Worm (Caenorhabditis elegans): ENCODE results near the gene otpl-6.

Gene otpl-6

DNA sequence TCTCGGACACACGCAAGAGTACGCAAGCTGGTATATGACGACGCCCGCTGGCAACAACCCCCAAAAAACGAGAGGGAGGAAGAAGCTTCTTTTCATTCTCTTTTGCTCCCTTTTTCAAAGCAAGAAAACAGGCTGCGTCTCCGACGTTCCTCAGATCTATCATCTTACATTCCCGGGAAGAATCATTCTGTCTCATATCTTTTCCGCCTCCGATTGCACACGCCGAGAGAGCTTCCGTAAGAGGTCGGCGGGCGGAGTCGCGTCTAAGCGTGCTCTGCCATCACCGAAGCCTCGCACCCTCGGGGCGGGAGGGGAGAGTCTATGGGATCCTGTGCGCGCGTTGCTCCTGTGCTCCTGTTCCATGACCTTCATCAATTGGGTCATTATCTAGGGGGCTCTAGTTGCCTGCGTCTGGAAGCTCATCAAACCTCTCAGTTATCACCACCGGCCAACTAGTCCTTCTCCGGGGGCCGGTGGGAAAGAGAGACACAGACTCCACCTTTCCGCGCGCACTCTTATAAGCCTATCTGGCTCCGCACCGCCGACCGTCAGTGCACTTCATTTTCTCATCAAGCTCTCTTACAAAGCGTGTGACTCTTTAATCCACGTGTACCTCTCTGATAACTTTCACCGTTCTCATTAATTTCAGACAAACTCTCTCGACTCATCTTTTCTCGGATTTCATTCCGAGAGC, 19.8 kb downstream of the otpl-6 start, which contains the start of the genes slc-17.8 and asns-1:
TSS of gene slc-17.8 (minus strand) at position 51 of the 694 bp plus-strand sequence.
TSS of gene asns-1 (plus strand) at position 644 of the 694 bp plus-strand sequence.
- TF ChIP-seq unc-120 (tag; optimal IDR thresholded peaks at IDR 0.05; ENCODE audit: poor library complexity, severe bottlenecking) (peak; percentile 37), sptf-1 (tag; optimal IDR thresholded peaks at IDR 0.05) (no peak)

DNA sequence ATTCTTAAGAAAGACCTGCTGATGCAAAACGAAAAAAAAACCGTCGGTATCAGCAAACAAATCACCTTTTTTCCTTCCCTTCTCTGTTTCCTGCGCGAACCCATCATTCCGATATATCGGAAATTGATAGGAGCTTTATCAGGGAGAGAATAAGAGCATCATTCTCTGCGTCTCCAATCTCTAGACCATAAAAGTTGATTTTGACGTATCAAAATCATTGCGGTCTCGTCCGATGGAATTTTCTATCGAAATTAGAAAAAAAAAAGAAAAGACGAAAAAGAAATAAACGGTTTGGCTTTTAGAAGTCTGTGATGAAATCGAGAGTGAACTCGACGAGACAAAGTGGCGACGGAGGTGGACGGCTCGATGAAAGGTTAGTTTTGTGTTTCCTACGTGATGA, 23.1 kb downstream of the otpl-6 start, which contains the start of gene stdh-4:
TSS of gene stdh-4 (plus strand) at position 301 of the 400 bp plus-strand sequence.
- no peak for TF ChIP-seq unc-120 (tag; optimal IDR thresholded peaks at IDR 0.05; ENCODE audit: poor library complexity, severe bottlenecking)
- no peak for TF ChIP-seq tbx-8 (GFP tag; optimal IDR thresholded peaks at IDR 0.05)
- TF ChIP-seq M03D4.4 (tag; optimal IDR thresholded peaks at IDR 0.05) = no peak
- no peak for TF ChIP-seq snpc-4 (tag; optimal IDR thresholded peaks at IDR 0.05)
- TF ChIP-seq elt-1 (tag; optimal IDR thresholded peaks at IDR 0.05; ENCODE audit: borderline replicate concordance, insufficient read depth) = no peak
- no peak for TF ChIP-seq mep-1 (tag; optimal IDR thresholded peaks at IDR 0.05)
- TF ChIP-seq lsy-2 (tag; optimal IDR thresholded peaks at IDR 0.05) = no peak
- TF ChIP-seq hlh-1 (tag; optimal IDR thresholded peaks at IDR 0.05) = no peak
- TF ChIP-seq sptf-1 (tag; optimal IDR thresholded peaks at IDR 0.05) = no peak
- TF ChIP-seq ham-2 (GFP tag; optimal IDR thresholded peaks at IDR 0.05) = no peak
- TF ChIP-seq lin-32 (GFP tag; optimal IDR thresholded peaks at IDR 0.05) = no peak
- no peak for TF ChIP-seq bed-3 (GFP tag; optimal IDR thresholded peaks at IDR 0.05)
- TF ChIP-seq cnd-1 (tag; optimal IDR thresholded peaks at IDR 0.05) = no peak
- no peak for TF ChIP-seq unc-39 (tag; optimal IDR thresholded peaks at IDR 0.05)
- TF ChIP-seq drap-1 (GFP tag; optimal IDR thresholded peaks at IDR 0.05) = no peak
- TF ChIP-seq sem-2 (GFP tag; optimal IDR thresholded peaks at IDR 0.05) = no peak
- no peak for TF ChIP-seq nhr-237 (tag; optimal IDR thresholded peaks at IDR 0.05)
- no peak for TF ChIP-seq nhr-76 (tag; optimal IDR thresholded peaks at IDR 0.05)
- no peak for TF ChIP-seq unc-62 (GFP tag; optimal IDR thresholded peaks at IDR 0.05)
- TF ChIP-seq flh-1 (GFP tag; optimal IDR thresholded peaks at IDR 0.05) = no peak

DNA sequence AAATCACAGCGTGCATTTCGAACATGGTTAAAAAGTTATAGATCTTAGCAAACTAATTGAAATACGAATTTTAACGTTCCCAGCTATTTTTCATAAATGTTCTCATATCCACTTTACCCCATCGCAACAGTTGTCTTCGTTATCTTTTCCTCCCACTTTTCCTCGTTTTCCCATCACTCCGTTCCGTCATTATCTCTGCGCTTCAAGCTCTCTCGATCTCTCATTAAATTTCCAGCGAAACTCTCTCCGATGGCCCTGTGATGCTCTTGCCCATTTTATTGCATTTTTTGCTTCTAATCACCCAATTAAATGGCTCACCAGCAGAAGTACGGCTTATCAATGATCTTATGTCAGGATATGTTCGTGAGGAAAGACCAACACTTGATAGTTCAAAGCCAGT, 26.6 kb downstream of the otpl-6 start, which contains the start of gene acr-15:
TSS of gene acr-15 (plus strand) at position 236 of the 400 bp plus-strand sequence.
- TF ChIP-seq mab-5 (tag; optimal IDR thresholded peaks at IDR 0.05) = no peak
- TF ChIP-seq flh-1 (GFP tag; optimal IDR thresholded peaks at IDR 0.05) = no peak
- no peak for TF ChIP-seq sem-2 (GFP tag; optimal IDR thresholded peaks at IDR 0.05)
- TF ChIP-seq hlh-1 (tag; optimal IDR thresholded peaks at IDR 0.05) = peak; percentile 56
- TF ChIP-seq snpc-4 (tag; optimal IDR thresholded peaks at IDR 0.05) = no peak
- no peak for TF ChIP-seq lin-32 (GFP tag; optimal IDR thresholded peaks at IDR 0.05)
- TF ChIP-seq mls-2 (tag; optimal IDR thresholded peaks at IDR 0.05) = no peak

ce11 chrV:8555955-8556354, 30.1 kb downstream of the otpl-6 start:
- TF ChIP-seq nhr-2 (tag; optimal IDR thresholded peaks at IDR 0.05) = no peak

- no peak for TF ChIP-seq lin-13 (tag; optimal IDR thresholded peaks at IDR 0.05)
- no peak for TF ChIP-seq bed-3 (GFP tag; optimal IDR thresholded peaks at IDR 0.05)
- TF ChIP-seq ztf-11 (tag; optimal IDR thresholded peaks at IDR 0.05) = no peak
- TF ChIP-seq ceh-83 (GFP tag; optimal IDR thresholded peaks at IDR 0.05) = no peak
These were observed 35.0 kb downstream of the otpl-6 start, which contains the start of gene acr-16 for ce11 chrV:8560916-8561315. TSS of gene acr-16 (plus strand) at chrV:8561216.

DNA sequence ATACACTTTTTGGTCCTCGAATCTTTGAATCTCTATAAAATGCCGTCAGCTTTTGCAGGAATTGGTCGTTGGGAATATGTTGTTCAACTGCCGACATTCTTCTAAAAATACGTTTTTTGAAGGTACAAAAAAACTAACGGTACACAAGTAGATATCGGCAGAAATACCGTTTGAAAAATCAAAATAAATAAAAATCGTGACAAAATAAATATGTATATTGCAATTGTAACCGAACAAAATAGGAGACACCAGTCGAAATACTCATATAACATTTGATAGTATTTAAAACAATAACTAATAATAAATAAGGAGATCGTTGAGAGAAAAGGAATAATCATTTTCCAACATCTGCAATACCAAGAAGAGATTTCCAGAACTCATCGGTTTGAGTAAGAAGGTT, 39.2 kb downstream of the otpl-6 start, which contains the start of gene F25G6.8:
TSS of gene F25G6.8 (minus strand) at position 101 of the 400 bp plus-strand sequence.
- TF ChIP-seq tbx-8 (GFP tag; optimal IDR thresholded peaks at IDR 0.05) (no peak), pha-4 (tag; optimal IDR thresholded peaks at IDR 0.05) (no peak), mab-5 (tag; optimal IDR thresholded peaks at IDR 0.05) (no peak), lsy-2 (tag; optimal IDR thresholded peaks at IDR 0.05) (no peak), hlh-1 (tag; optimal IDR thresholded peaks at IDR 0.05) (no peak), cnd-1 (tag; optimal IDR thresholded peaks at IDR 0.05) (no peak), lin-32 (GFP tag; optimal IDR thresholded peaks at IDR 0.05) (no peak), M03D4.4 (tag; optimal IDR thresholded peaks at IDR 0.05) (no peak), nhr-12 (tag; optimal IDR thresholded peaks at IDR 0.05) (no peak), sptf-1 (tag; optimal IDR thresholded peaks at IDR 0.05) (no peak), zip-8 (tag; optimal IDR thresholded peaks at IDR 0.05) (no peak), nhr-76 (tag; optimal IDR thresholded peaks at IDR 0.05) (no peak), mls-2 (tag; optimal IDR thresholded peaks at IDR 0.05) (no peak), bed-3 (GFP tag; optimal IDR thresholded peaks at IDR 0.05) (no peak), snpc-4 (tag; optimal IDR thresholded peaks at IDR 0.05) (no peak), ceh-39 (tag; optimal IDR thresholded peaks at IDR 0.05) (no peak), mep-1 (tag; optimal IDR thresholded peaks at IDR 0.05) (no peak), elt-1 (tag; optimal IDR thresholded peaks at IDR 0.05; ENCODE audit: borderline replicate concordance, insufficient read depth) (no peak)

Measured in whole organism, mixed stage, embryonic.